Worm (Caenorhabditis elegans): ENCODE data around the gene T19H5.7.

- TF ChIP-seq pha-4 (tag; optimal IDR thresholded peaks at IDR 0.05): no peak
- no peak for TF ChIP-seq aptf-2 (GFP tag; conservative IDR thresholded peaks at IDR 0.05)
Measured at ce11 chrII:9447965-9448364, 31.9 kb downstream of the T19H5.7 start, which contains the start of gene chil-18.
